Worm (Caenorhabditis elegans) whole organism, dauer: Measurements from ENCODE around the gene tre-2.

Experiments
- unc-62 ChIP-seq: sonication (generic microtip); optimal IDR thresholded peaks from 2 replicates; lab custom pipeline; 2017; ENCODE audit warnings: missing biosample characterization, missing genetic modification reagents, missing genetic modification characterization

The tre-2 gene

DNA sequence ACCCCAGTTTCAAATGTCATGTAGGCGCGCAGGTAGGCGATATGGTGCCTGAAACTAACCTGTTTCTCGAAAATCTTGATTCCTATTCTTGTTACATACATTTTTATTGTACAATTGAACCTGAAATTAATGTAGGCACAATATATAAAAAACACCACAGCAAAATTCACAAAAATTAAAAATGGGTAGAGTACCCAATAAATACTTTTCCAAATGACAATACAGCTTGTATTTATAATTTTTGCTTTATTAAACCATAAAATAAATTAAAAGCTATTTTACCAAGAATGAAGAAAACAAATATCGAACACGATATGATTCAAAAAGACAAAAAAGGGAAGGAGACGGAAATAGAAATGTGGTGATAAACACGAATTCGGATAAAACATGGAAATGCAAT lies at the start of gene tre-2:
Gene tre-2, minus strand, starts transcription at position 101 of the 400 bp plus-strand sequence.
- TF ChIP-seq unc-62 = no peak

DNA sequence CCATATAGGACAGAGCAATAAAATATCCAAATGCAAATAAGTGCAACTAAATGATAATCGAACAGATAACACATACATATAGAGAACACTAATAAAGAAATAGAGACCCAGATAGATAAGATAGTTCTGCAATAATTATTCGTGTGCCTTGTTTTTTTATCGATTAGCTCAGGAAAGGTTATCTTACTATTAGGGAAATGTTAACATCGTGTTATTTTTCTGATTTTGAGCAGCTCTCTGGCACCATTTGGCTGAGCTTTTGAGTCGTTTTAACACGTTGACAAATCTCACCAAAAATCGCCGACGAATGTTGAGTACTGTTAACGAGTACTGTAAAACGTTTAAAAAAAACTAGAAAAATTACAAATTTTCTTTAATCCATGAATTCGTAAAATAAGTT lies 45.2 kb upstream of the tre-2 start, which contains the start of gene cest-6:
Gene cest-6, minus strand, starts transcription at position 101 of the 400 bp plus-strand sequence.
- TF ChIP-seq unc-62 = no peak

DNA sequence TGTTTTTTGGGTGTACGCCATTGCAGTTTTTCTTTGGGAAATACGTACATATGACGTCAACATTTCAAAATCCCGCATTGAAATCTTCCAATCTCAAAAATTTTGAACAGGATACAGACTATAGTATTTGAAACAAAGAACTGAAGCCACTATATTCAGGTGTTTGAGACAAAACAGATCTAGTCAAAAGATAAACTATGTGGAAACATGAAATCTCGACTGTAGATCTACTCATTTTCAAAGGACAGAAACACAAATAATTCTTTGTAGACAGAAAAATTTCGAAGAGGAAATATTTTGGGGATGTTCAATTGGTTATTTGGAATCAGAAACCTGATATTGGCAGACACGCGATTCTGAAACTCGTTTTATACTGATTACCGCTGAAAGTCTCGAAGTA lies 42.3 kb upstream of the tre-2 start:
- TF ChIP-seq unc-62 = no peak

DNA sequence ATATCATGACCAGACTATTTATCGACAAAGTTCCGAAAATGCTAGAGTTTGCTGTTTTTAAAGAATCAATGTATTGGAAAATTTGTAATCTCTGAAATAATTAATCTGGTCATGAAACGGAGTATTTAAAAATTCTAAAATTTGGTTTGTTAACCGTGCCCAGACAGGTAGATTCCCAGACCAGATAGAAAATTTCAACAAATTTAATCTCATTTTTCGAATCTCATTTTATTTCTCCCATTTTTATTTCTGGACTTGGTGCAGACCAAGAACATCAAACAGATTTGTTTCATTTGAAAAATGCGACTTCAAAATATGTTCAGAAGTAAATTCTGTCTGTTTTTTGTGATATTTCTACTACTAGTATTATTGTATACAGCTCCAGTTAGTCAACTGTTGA lies 39.8 kb upstream of the tre-2 start, which contains the start of gene T22D1.1:
Gene T22D1.1, plus strand, starts transcription at position 301 of the 400 bp plus-strand sequence.
- TF ChIP-seq unc-62 = no peak

DNA sequence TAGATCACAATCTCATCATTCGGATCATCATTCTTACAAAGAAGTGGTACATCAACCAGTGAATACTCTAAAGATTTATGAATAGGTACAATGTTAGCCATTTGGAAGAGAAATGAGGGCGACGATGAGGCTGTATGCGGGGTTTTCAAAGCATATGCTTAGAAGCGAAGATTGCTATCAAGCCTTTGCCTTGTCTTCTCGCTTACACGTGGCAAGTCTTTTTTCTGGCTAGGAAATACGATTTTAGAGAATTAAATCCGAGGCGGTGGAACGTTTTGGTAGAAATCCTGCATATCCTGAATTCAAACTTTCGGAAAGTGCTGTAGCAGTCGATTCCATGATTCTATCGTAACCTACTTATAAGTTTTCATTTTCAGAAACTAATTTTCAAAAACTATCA lies 36.8 kb upstream of the tre-2 start, which contains the start of gene T22D1.18:
Gene T22D1.18, minus strand, starts transcription at position 101 of the 400 bp plus-strand sequence.
- TF ChIP-seq unc-62 = no peak

DNA sequence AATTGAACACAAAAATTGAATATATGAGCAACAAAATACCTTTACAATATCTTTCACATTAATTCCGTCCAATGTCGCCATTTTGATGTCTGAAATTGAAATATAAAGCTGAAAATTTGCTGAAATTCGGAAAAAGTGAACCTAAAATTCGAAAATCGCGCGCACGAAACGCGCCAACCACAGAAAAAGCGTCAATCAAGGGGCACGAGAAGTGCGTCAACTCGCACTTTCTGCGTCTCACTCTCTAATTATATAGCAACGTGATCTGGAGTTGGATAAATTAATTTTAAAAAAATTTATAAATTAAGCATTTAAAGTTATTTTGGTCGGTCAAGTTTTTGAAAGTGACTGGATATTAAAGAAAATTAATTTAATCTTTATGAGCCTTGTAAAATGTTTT lies 36.1 kb upstream of the tre-2 start, which contains the start of gene ruvb-2:
Gene ruvb-2, minus strand, starts transcription at position 89 of the 400 bp plus-strand sequence.
- no peak for TF ChIP-seq unc-62

DNA sequence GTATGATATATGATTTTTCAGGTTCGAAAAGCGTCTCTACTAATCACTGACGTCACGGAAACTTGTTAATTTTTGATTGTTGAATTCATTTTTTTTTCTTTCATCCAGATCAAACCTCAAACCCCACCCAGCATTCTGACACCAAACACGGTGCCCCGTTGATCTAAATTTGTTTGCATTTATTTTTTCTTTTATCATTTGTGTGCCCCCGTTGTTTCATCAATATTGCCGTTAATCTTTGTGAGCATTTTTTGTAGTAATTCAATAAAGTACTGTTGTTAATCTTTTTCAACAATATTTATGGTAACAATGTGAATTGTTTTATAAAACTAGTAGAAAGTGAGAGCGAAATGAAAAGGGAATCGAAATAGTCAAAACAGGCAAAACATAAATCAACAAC lies 33.6 kb upstream of the tre-2 start:
- no peak for TF ChIP-seq unc-62

DNA sequence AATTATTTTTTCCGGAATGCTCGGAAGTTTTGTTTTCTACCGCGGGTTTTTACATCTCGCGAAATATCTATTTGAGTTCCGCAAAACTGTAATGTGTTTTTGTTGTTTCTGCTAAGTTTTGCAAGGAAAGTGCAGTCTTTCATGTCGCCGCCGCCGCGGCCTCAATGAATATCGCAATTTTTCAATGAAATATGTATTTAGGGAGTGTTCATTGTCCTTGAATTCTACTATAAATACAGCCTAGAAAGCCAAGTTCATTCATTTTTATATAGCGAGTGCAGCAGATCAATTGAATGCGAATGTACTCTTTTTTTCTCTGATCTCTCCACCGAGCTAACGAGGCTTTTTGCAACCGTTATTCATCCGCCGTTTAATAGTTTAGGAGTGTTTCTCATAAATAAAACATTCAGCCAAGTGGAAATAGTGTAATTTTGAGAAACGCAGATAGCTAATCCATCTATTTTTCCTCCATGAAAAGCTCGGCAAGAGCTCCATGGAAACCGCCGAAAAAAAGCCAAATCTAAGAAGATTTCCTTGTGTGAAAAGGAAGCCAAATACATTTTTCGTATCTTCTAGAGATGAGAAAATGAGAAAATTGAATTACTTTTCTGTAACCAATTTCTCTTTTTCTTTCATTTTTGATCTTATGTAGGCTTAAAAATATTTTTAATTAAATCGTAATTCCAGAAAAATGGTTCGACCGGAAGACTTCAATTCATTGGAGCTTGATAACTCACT lies 29.8 kb upstream of the tre-2 start, which contains the start of gene T22D1.3:
Gene T22D1.3, plus strand, starts transcription at position 688 of the 738 bp plus-strand sequence.
- TF ChIP-seq unc-62 = no peak

DNA sequence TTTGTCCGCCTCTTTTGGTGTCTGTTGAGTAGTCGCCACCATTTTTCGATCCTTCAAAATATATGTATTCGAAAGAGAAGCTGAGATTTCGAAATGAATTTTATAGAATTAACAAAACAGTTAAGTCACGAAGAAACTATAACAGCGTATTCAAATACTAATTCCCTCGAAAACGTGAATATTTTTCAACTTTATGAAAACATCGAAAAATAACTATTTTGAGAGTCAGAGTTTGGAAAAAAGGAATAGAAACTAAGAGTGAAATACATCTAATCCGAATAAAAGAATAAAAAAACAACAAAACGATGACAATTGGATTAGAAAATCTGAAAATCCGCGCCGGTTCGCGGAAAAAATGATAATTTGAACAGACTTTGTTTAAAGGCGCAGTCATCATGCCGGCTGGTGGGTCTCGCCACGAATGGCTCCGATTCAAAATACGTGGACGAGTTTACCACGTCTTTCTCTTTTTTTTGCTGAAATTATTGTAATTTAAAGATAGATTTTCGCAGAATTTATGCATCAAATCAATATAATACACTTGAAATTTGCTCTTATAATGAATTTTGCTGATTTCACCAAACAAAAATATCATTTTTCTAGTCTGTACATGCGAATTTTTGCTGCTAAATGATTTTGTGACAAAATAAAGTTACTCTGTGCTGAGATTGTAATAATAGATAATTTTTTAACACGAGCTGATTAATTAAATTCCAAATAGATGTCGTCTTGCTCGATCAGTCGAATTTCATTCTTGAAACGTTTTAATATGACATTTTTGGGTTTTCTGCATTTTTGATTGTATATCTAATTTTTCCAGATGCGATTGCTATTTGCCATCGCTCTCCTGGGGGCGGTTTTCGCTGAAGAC lies 26.9 kb upstream of the tre-2 start, which contains the start of the genes rpn-1 and ribo-1:
Gene rpn-1, minus strand, starts transcription at position 51 of the 871 bp plus-strand sequence.
Gene ribo-1, plus strand, starts transcription at position 821 of the 871 bp plus-strand sequence.
- TF ChIP-seq unc-62 = no peak

DNA sequence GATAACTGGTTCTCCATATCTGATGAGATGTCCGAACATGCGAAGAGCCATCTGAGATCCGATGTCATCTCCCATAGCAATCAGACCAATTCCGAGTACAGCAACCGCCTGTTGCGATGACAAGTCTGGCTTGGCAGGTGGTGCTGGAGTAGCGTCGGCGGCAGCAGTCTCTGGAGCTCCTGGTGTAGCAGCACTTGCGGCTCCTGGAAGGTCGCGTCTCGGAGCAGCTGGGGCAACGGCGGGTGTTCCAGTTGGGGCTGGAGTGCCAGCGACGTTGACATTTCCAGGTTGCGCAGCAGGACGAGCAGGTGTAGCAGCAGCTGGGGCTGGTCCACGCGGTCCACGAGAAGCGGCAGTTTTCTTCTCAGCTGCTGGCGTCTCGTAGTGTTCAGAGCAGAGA lies 24.2 kb upstream of the tre-2 start:
- no peak for TF ChIP-seq unc-62

DNA sequence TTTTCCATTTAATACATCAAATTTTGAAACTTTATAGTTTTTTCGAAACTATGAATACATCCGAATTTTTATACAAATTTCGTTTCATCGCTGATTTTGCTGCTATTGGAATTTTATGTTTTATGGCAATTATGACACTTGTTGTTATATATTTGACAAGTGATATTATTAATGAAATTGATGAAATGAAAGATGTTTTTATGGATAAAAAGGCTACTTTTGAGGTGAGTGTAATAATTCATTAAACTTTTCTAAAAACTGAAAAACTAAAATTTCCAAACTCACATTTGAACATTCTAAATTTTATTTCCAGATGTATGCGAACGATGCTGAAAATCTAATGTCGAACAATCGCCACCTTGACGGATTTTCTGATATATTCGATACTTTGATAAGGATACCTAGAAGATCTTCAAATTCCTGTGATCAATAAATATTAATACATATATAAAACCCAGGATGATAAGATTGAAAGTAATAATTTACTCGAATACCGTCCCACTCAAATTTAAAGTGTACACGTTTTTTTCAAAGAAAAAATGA lies 22.8 kb upstream of the tre-2 start, which contains the start of the genes T22D1.17 and T22D1.8:
Gene T22D1.17, plus strand, starts transcription at position 51 of the 543 bp plus-strand sequence.
Gene T22D1.8, minus strand, starts transcription at position 402 of the 543 bp plus-strand sequence.
- no peak for TF ChIP-seq unc-62

DNA sequence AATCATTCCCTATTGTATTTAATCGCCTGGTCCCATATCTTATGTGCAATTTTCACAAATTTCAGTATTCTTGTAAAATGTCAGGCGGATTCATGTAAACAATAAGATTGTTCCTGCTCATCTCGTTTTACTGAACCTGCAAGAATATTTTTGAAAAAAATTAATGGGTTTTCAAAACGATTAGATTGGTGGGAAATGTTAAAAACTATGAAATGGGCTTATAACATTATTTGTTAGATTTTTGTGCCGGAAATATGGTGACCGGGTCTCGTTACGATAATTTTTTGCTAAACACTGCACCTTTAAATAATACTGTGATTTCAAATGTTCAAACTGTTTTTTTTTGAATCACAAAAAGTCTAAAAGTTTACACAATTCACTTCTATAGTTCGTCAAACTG lies 22.2 kb upstream of the tre-2 start:
- no peak for TF ChIP-seq unc-62

DNA sequence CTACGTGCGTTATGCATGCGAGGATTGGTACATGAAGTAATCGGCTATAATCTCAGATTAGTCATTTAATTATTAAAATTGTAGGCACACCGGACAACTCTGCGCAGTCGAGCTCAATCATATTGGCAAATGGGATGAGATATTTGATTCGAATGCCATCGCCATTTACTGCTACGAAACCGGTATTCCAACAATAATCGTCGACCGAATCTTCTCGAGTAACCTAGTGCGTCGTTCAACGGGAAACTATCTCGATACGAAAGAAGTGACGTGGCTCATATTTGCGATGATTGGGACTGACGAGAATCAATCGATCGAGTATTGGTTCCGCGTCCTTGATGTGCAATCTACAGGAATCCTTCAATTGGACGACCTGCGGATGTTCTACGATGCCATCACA lies 21.4 kb upstream of the tre-2 start:
- TF ChIP-seq unc-62 = no peak

DNA sequence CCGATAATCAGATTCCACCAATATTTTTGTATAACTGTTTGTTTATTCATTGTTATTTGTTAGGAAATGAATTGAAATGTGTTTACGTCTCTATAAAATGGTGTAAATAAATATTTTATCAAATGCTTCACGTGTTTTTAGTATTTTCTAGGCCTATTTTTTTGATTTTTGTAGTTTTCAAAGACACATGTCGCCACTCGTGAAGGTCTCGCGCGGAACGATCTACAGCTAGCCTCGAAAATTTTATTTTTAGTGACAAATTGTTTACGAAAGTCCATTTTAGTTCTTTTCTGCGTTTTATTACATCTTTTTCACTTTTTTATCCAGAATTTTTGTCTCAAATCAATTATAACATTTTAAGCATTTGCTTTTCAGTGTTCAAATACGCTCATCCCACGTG lies 20.3 kb upstream of the tre-2 start, which contains the start of gene T22D1.5:
Gene T22D1.5, plus strand, starts transcription at position 376 of the 400 bp plus-strand sequence.
- no peak for TF ChIP-seq unc-62

DNA sequence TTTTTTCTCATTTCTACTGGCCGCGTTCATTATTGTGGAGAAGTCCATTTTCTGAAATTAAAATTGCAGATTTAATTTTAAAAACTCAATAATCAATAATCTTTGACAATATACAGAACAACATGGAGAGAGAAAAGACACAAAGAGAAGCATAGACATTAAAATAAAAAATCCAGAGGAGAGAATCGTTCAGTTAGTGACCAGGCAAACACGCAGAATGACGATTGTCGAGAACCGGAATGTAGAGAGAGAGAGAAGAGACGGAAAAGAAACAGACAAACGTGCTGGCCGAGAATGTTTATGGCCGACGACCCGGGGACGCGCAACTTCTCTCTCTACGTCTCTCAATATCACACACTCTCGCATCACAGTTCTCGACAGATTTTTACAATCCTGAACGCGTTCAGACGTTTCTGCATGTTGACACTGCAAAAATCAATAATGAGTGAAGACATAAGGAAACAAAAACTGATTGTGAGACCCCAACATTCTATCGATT lies 4.4 kb upstream of the tre-2 start, which contains the start of the genes T05A12.3 and T05A12.4:
Gene T05A12.3, minus strand, starts transcription at position 51 of the 499 bp plus-strand sequence.
Gene T05A12.4, plus strand, starts transcription at position 348 of the 499 bp plus-strand sequence.
- TF ChIP-seq unc-62 = no peak

DNA sequence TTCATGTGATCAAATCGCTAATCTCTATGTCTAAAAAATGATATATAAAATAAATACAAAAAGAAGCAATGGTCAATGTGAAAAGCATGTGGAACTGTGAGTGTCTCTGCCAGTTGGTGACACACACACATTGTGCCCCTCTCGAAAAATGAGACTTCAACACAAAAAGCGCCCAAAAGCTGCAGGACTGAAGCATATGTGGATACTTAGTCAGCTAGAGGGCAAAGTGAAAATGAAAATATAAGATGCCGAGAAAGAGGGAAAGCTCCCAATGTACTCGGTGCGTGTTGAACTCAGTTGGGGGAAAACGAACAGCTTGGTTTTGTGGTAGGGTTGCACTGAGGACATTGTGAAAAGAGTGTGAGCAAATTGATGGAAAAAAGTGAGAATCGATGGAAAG lies 2.1 kb downstream of the tre-2 start:
- TF ChIP-seq unc-62 = no peak
